Fruit fly (Drosophila melanogaster): ENCODE results near the gene Sras.

- TF ChIP-seq Ets21C (GFP tag; optimal IDR thresholded peaks at IDR 0.05) (peak; percentile 84), CG31627 (GFP tag; optimal IDR thresholded peaks at IDR 0.05) (peak; percentile 92), Lpt (GFP tag; optimal IDR thresholded peaks at IDR 0.05) (peak; percentile 95), dac (GFP tag; optimal IDR thresholded peaks at IDR 0.05) (peak; percentile 84), CG16779 (tag; optimal IDR thresholded peaks at IDR 0.05) (peak; percentile 82), Hr39 (GFP tag; optimal IDR thresholded peaks at IDR 0.05) (peak; percentile 91), CG8119 (GFP tag; IDR thresholded peaks at IDR 0.05) (peak; percentile 98), CG11294 (GFP tag; IDR thresholded peaks at IDR 0.05) (peak; percentile 67; the same call in 1 of the 2 replicates), CG11762 (GFP tag; optimal IDR thresholded peaks at IDR 0.05; ENCODE audit: insufficient read depth) (peak; percentile 80), CG9139 (GFP tag; optimal IDR thresholded peaks at IDR 0.05) (peak; percentile 60), CG4318 (GFP tag; optimal IDR thresholded peaks at IDR 0.05) (peak; percentile 93), OdsH (GFP tag; optimal IDR thresholded peaks at IDR 0.05) (peak; percentile 93)
Observed at dm6 chr3L:5611732-5612250, 48.2 kb downstream of the Sras start.
